Fruit fly (Drosophila melanogaster) whole organism, wandering third instar larva: ENCODE data around the gene mRpL36.
A peak's percentile ranks its signal among the peaks of the same experiment; 100 is the strongest.

Experiments
- Abd-B ChIP-seq: fragments of >200 bp; optimal IDR thresholded peaks from 2 replicates; lab custom pipeline; 2017; ENCODE audit warnings: missing biosample characterization, missing genetic modification characterization
- CG32264 ChIP-seq: fragments of 200-800 bp; sonication (Bioruptor generic); optimal IDR thresholded peaks from 2 replicates; lab custom pipeline; 2016; ENCODE audit warnings: missing biosample characterization, missing genetic modification characterization
- CG9705 ChIP-seq: fragments of 200-800 bp; sonication (Bioruptor generic); optimal IDR thresholded peaks from 2 replicates; lab custom pipeline; 2018; ENCODE audit warnings: missing biosample characterization, mild to moderate bottlenecking, missing genetic modification characterization
- CrebA ChIP-seq: fragments of 200-800 bp; sonication (Bioruptor generic); optimal IDR thresholded peaks from 2 replicates; lab custom pipeline; 2016; ENCODE audit warnings: missing biosample characterization, mild to moderate bottlenecking, missing genetic modification characterization, borderline replicate concordance
- Dfd ChIP-seq: fragments of >200 bp; optimal IDR thresholded peaks from 2 replicates; lab custom pipeline; 2017; ENCODE audit warnings: missing biosample characterization, missing genetic modification characterization
- Dif ChIP-seq: fragments of 200-275, 200-300 bp; sonication (Bioruptor generic); optimal IDR thresholded peaks from 2 replicates; lab custom pipeline; 2018; ENCODE audit warnings: missing biosample characterization, missing genetic modification characterization; ENCODE audit not compliant: partially characterized antibody
- GATAd ChIP-seq: sonication (Bioruptor generic); optimal IDR thresholded peaks from 2 replicates; lab custom pipeline; 2016; ENCODE audit warnings: missing biosample characterization, missing genetic modification characterization
- HLH106 ChIP-seq: fragments of 200-800 bp; optimal IDR thresholded peaks from 3 replicates; lab custom pipeline; 2019; ENCODE audit warnings: missing biosample characterization, mild to moderate bottlenecking, missing genetic modification characterization, moderate library complexity
- Hnf4 ChIP-seq: fragments of 200-800 bp; sonication (Bioruptor generic); optimal IDR thresholded peaks from 2 replicates; lab custom pipeline; 2016; ENCODE audit warnings: missing biosample characterization, mild to moderate bottlenecking, missing genetic modification characterization
- Hr78 ChIP-seq: fragments of >200 bp; optimal IDR thresholded peaks from 2 replicates; lab custom pipeline; 2017; ENCODE audit warnings: missing biosample characterization, missing genetic modification characterization
- Hr83 ChIP-seq: fragments of 200-300 bp; sonication (Bioruptor generic); optimal IDR thresholded peaks from 2 replicates; lab custom pipeline; 2016; ENCODE audit warnings: missing biosample characterization, mild to moderate bottlenecking, missing genetic modification characterization, moderate library complexity; ENCODE audit not compliant: poor library complexity, severe bottlenecking
- Jra ChIP-seq: sonication (Bioruptor generic); optimal IDR thresholded peaks from 2 replicates; lab custom pipeline; 2016; ENCODE audit warnings: missing biosample characterization, missing genetic modification characterization
- Mio ChIP-seq: sonication (Bioruptor generic); optimal IDR thresholded peaks from 2 replicates; lab custom pipeline; 2016; ENCODE audit warnings: missing biosample characterization, missing genetic modification characterization
- Myc ChIP-seq: fragments of >200 bp; optimal IDR thresholded peaks from 2 replicates; lab custom pipeline; 2017
- N ChIP-seq: fragments of >200 bp; optimal IDR thresholded peaks from 2 replicates; lab custom pipeline; 2018; ENCODE audit warnings: missing biosample characterization, missing external identifiers, missing genetic modification characterization
- OdsH ChIP-seq: fragments of 200-800 bp; sonication (Bioruptor generic); optimal IDR thresholded peaks from 2 replicates; lab custom pipeline; 2016; ENCODE audit warnings: missing biosample characterization, mild to moderate bottlenecking, missing genetic modification characterization
- Rel ChIP-seq, 2 experiments: fragments of 200-800 bp; sonication (Bioruptor generic) in 1 of 2; optimal IDR thresholded peaks; 2 replicates in 1 of 2; 3 replicates in 1 of 2; lab custom pipeline; 2016 to 2019; ENCODE audit warnings: mild to moderate bottlenecking in 2 of 2, missing biosample characterization in 2 of 2, missing genetic modification characterization in 2 of 2, moderate library complexity in 1 of 2
- Sp1 ChIP-seq: fragments of 200-800 bp; sonication (Bioruptor generic); optimal IDR thresholded peaks from 3 replicates; lab custom pipeline; 2019; ENCODE audit warnings: missing biosample characterization, mild to moderate bottlenecking, missing genetic modification characterization, moderate library complexity
- Vsx2 ChIP-seq: fragments of 200-300, 225-300 bp; sonication (Bioruptor generic); optimal IDR thresholded peaks from 2 replicates; lab custom pipeline; 2018; ENCODE audit warnings: missing biosample characterization, missing genetic modification characterization; ENCODE audit not compliant: partially characterized antibody
- br ChIP-seq: fragments of 200-800 bp; sonication (Bioruptor generic); optimal IDR thresholded peaks from 2 replicates; lab custom pipeline; 2016; ENCODE audit warnings: missing biosample characterization, missing genetic modification characterization
- brk ChIP-seq: fragments of 200-800 bp; sonication (Bioruptor generic); optimal IDR thresholded peaks from 2 replicates; lab custom pipeline; 2016; ENCODE audit warnings: missing biosample characterization, mild to moderate bottlenecking, missing genetic modification characterization
- dl ChIP-seq, 2 experiments: fragments of 175-275, 200-275 bp in 1 of 2; fragments of 200-275 bp in 1 of 2; sonication (Bioruptor generic); optimal IDR thresholded peaks; lab custom pipeline; 2018; ENCODE audit warnings: mild to moderate bottlenecking in 2 of 2, missing biosample characterization in 2 of 2, missing genetic modification characterization in 2 of 2, moderate library complexity in 2 of 2; ENCODE audit not compliant: partially characterized antibody in 2 of 2, insufficient read depth in 1 of 2
- dmrt93B ChIP-seq: fragments of 200-800 bp; sonication (Bioruptor generic); optimal IDR thresholded peaks from 2 replicates; lab custom pipeline; 2018; ENCODE audit warnings: missing biosample characterization, mild to moderate bottlenecking, missing genetic modification characterization
- dsf ChIP-seq: sonication (Bioruptor generic); optimal IDR thresholded peaks from 2 replicates; lab custom pipeline; 2016; ENCODE audit warnings: missing biosample characterization, missing genetic modification characterization, borderline replicate concordance
- ey ChIP-seq: fragments of 200-800 bp; sonication (Bioruptor generic); optimal IDR thresholded peaks from 2 replicates; lab custom pipeline; 2016; ENCODE audit warnings: missing biosample characterization, missing genetic modification characterization
- foxo ChIP-seq, 2 experiments: fragments of 200-800 bp; sonication (Bioruptor generic); optimal IDR thresholded peaks; 2 replicates in 1 of 2; 3 replicates in 1 of 2; lab custom pipeline; 2016 to 2017; ENCODE audit warnings: missing biosample characterization in 2 of 2, missing genetic modification characterization in 2 of 2
- fru ChIP-seq: fragments of 200-800 bp; sonication (Bioruptor generic); optimal IDR thresholded peaks from 3 replicates; lab custom pipeline; 2016; ENCODE audit warnings: missing biosample characterization, mild to moderate bottlenecking, missing genetic modification characterization
- h ChIP-seq: fragments of 200-800 bp; sonication (Bioruptor generic); optimal IDR thresholded peaks from 3 replicates; lab custom pipeline; 2016; ENCODE audit warnings: missing biosample characterization, mild to moderate bottlenecking, missing genetic modification characterization
- jim ChIP-seq: fragments of 175-275, 200-325 bp; sonication (Bioruptor generic); optimal IDR thresholded peaks from 2 replicates; lab custom pipeline; 2016; ENCODE audit warnings: missing biosample characterization, mild to moderate bottlenecking, missing genetic modification characterization
- lola ChIP-seq: fragments of >200 bp; optimal IDR thresholded peaks from 2 replicates; lab custom pipeline; 2017; ENCODE audit warnings: missing biosample characterization, missing genetic modification characterization
- pan ChIP-seq: fragments of >200 bp; optimal IDR thresholded peaks from 2 replicates; lab custom pipeline; 2017
- psq ChIP-seq: fragments of 200-800 bp; sonication (Bioruptor generic); optimal IDR thresholded peaks from 3 replicates; lab custom pipeline; 2017; ENCODE audit warnings: missing biosample characterization, mild to moderate bottlenecking, missing genetic modification characterization, moderate library complexity
- rgr ChIP-seq: fragments of 200-800 bp; sonication (Bioruptor generic); optimal IDR thresholded peaks from 3 replicates; lab custom pipeline; 2016; ENCODE audit warnings: missing biosample characterization, mild to moderate bottlenecking, missing genetic modification characterization
- sage ChIP-seq: fragments of 200-800 bp; sonication (Bioruptor generic); optimal IDR thresholded peaks from 2 replicates; lab custom pipeline; 2016; ENCODE audit warnings: missing biosample characterization, mild to moderate bottlenecking, missing genetic modification characterization
- sv ChIP-seq: fragments of 200-800 bp; sonication (Bioruptor generic); optimal IDR thresholded peaks from 3 replicates; lab custom pipeline; 2016; ENCODE audit warnings: missing biosample characterization, missing genetic modification characterization
- tai ChIP-seq: sonication (Bioruptor generic); optimal IDR thresholded peaks from 2 replicates; lab custom pipeline; 2016; ENCODE audit warnings: missing biosample characterization, missing genetic modification characterization
- usp ChIP-seq: fragments of >200 bp; optimal IDR thresholded peaks from 2 replicates; lab custom pipeline; 2017; ENCODE audit warnings: missing biosample characterization, missing genetic modification characterization
- woc ChIP-seq: sonication (Bioruptor generic); optimal IDR thresholded peaks from 2 replicates; lab custom pipeline; 2016; ENCODE audit warnings: missing biosample characterization, mild to moderate bottlenecking, missing genetic modification characterization

The mRpL36 gene

dm6 chr3L:8091650-8092068, 33.3 kb downstream of the mRpL36 start, which contains the start of gene CG7565 (continued):
- TF ChIP-seq dsf: no peak
- no peak for TF ChIP-seq Mio (GFP tag; lab: Kevin White, UChicago)
- TF ChIP-seq, all 38 proteins: peak for 18

- TF ChIP-seq foxo (GFP tag; optimal IDR thresholded peaks at IDR 0.05; lab: Kevin White, UChicago) (no peak), Dfd (GFP tag; lab: Kevin White, UChicago) (no peak), dmrt93B (GFP tag; lab: Kevin White, UChicago) (no peak), HLH106 (tag; lab: Kevin White, UChicago) (no peak), brk (no peak), br (no peak), dsf (no peak), usp (GFP tag; lab: Kevin White, UChicago) (no peak), jim (no peak), lola (GFP tag; lab: Kevin White, UChicago) (no peak), CrebA (GFP tag; lab: Kevin White, UChicago) (no peak), Mio (GFP tag; lab: Kevin White, UChicago) (no peak), sv (GFP tag; lab: Kevin White, UChicago) (no peak), Hr83 (GFP tag; lab: Kevin White, UChicago) (no peak), Vsx2 (no peak), woc (GFP tag; lab: Kevin White, UChicago) (no peak), rgr (no peak), CG9705 (no peak)
- TF ChIP-seq, all 38 proteins: peak for 0
These were observed 38.7 kb downstream of the mRpL36 start for dm6 chr3L:8086218-8086617.

DNA sequence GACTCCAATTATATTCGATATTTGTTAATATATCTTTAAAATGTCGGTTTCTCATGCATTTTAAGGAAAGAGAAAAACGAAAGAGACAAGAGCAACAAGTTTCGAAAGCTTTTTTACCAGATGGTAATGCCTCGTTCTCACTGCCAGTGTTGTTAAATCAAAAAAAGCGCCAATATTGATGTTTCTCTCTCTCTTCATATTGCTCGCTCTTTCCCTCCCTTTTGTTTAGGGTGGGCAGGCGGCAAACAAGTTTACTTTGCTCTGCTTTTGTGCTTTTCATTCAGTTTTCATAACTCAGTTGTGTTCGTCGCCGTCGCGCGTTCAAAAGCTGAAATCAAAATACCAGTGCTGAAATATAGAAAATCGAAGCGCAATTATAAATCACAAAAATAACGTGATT, 43.1 kb downstream of the mRpL36 start:
- TF ChIP-seq Dfd (GFP tag; lab: Kevin White, UChicago) (no peak), Hr83 (GFP tag; lab: Kevin White, UChicago) (peak; percentile 88), Hr78 (GFP tag; lab: Kevin White, UChicago) (no peak), dsf (peak; percentile 57), ey (GFP tag; lab: Kevin White, UChicago) (peak; percentile 32), GATAd (no peak), Vsx2 (peak; percentile 54), br (peak; percentile 79), HLH106 (tag; lab: Kevin White, UChicago) (peak; percentile 17), OdsH (GFP tag; lab: Kevin White, UChicago) (peak; percentile 62), Hnf4 (peak; percentile 86), Rel (GFP tag; optimal IDR thresholded peaks at IDR 0.05; lab: Kevin White, UChicago) (peak; percentile 67), Rel (tag; optimal IDR thresholded peaks at IDR 0.05; lab: Kevin White, UChicago) (no peak), CG9705 (no peak), jim (no peak), foxo (GFP tag; optimal IDR thresholded peaks at IDR 0.05; lab: Kevin White, UChicago) (peak; percentile 57 to 70), rgr (peak; percentile 76), Myc (lab: Kevin White, UChicago) (no peak), psq (GFP tag; lab: Kevin White, UChicago) (peak; percentile 65), CrebA (GFP tag; lab: Kevin White, UChicago) (no peak), h (peak; percentile 78), dl (GFP tag; optimal IDR thresholded peaks at IDR 0.05; lab: Kevin White, UChicago; ENCODE audit: insufficient read depth in 1 of 2, partially characterized antibody in 2 of 2) (peak; percentile 28 to 76), usp (GFP tag; lab: Kevin White, UChicago) (no peak), sage (GFP tag; lab: Kevin White, UChicago) (peak; percentile 80), woc (GFP tag; lab: Kevin White, UChicago) (peak; percentile 32), N (GFP tag; lab: Kevin White, UChicago) (no peak), pan (no peak), sv (GFP tag; lab: Kevin White, UChicago) (no peak), dmrt93B (GFP tag; lab: Kevin White, UChicago) (no peak), Abd-B (no peak), fru (GFP tag; lab: Kevin White, UChicago) (peak; percentile 49), lola (GFP tag; lab: Kevin White, UChicago) (no peak), Jra (GFP tag; lab: Kevin White, UChicago) (peak; percentile 53), Mio (GFP tag; lab: Kevin White, UChicago) (no peak), Dif (GFP tag; lab: Kevin White, UChicago) (peak; percentile 87), tai (GFP tag; lab: Kevin White, UChicago) (peak; percentile 22), CG32264 (GFP tag; lab: Kevin White, UChicago) (peak; percentile 60), Sp1 (peak; percentile 63), brk (peak; percentile 92)
